Fruit fly (Drosophila melanogaster) whole organism, embryonic: ENCODE results near the gene CG3909.

Source experiments
- Antp ChIP-seq: fragments of 200-800 bp; sonication (Bioruptor generic); optimal IDR thresholded peaks from 3 replicates; lab custom pipeline; 2016; ENCODE audit warnings: missing biosample characterization, missing genetic modification characterization
- Atf6 ChIP-seq: fragments of 200-800 bp; sonication (Bioruptor generic); IDR thresholded peaks from 2 replicates; pipeline ENCODE4 v1.3.6; 2022; ENCODE audit warnings: missing biosample characterization, missing genetic modification characterization
- B-H2 ChIP-seq: fragments of 200-800 bp; sonication (Bioruptor generic); optimal IDR thresholded peaks from 2 replicates; lab custom pipeline; 2018; ENCODE audit warnings: missing biosample characterization, mild to moderate bottlenecking, missing genetic modification characterization
- Blimp-1 ChIP-seq: fragments of 200-800 bp; sonication (Bioruptor generic); optimal IDR thresholded peaks from 3 replicates; lab custom pipeline; 2018; ENCODE audit warnings: missing biosample characterization, missing genetic modification characterization, mild to moderate bottlenecking, moderate library complexity, missing genetic modification reagents
- CG10147 ChIP-seq: fragments of 200-800 bp; sonication (Bioruptor generic); optimal IDR thresholded peaks from 2 replicates; lab custom pipeline; 2019; ENCODE audit warnings: missing biosample characterization, mild to moderate bottlenecking, missing genetic modification characterization, moderate library complexity
- CG10654 ChIP-seq: fragments of 200-800 bp; sonication (Bioruptor generic); optimal IDR thresholded peaks from 2 replicates; lab custom pipeline; 2016; ENCODE audit warnings: missing biosample characterization, missing genetic modification characterization
- CG11398 ChIP-seq: fragments of 200-800 bp; sonication (Bioruptor generic); optimal IDR thresholded peaks from 2 replicates; lab custom pipeline; 2016; ENCODE audit warnings: missing biosample characterization, missing genetic modification characterization
- CG12769 ChIP-seq: fragments of 200-800 bp; sonication (Bioruptor generic); optimal IDR thresholded peaks from 2 replicates; lab custom pipeline; 2019; ENCODE audit warnings: missing biosample characterization, mild to moderate bottlenecking, missing genetic modification characterization, moderate library complexity
- CG13287 ChIP-seq: fragments of 200-800 bp; sonication (Bioruptor generic); IDR thresholded peaks from 2 replicates; pipeline ENCODE4 v1.3.6; 2022; ENCODE audit warnings: missing biosample characterization, missing genetic modification characterization; ENCODE audit not compliant: partially characterized antibody
- CG13775 ChIP-seq: fragments of 200-800 bp; sonication (Bioruptor generic); optimal IDR thresholded peaks from 3 replicates; lab custom pipeline; 2017; ENCODE audit warnings: missing biosample characterization, mild to moderate bottlenecking, missing genetic modification characterization
- CG15073 ChIP-seq: fragments of 200-800 bp; sonication (Bioruptor generic); optimal IDR thresholded peaks from 2 replicates; lab custom pipeline; 2016; ENCODE audit warnings: missing biosample characterization, missing genetic modification characterization
- CG15601 ChIP-seq: fragments of 200-800 bp; sonication (Bioruptor generic); optimal IDR thresholded peaks from 3 replicates; lab custom pipeline; 2019; ENCODE audit warnings: missing biosample characterization, mild to moderate bottlenecking, missing genetic modification characterization, moderate library complexity
- CG2678 ChIP-seq: fragments of 200-800 bp; sonication (Bioruptor generic); optimal IDR thresholded peaks from 3 replicates; lab custom pipeline; 2019; ENCODE audit warnings: missing biosample characterization, mild to moderate bottlenecking, missing genetic modification characterization, moderate library complexity
- CG31441 ChIP-seq: fragments of 200-800 bp; sonication (Bioruptor generic); IDR thresholded peaks from 2 replicates; pipeline ENCODE4 v1.3.6; 2022; ENCODE audit warnings: missing biosample characterization, missing genetic modification characterization
- CG4707 ChIP-seq: fragments of 200-800 bp; sonication (Bioruptor generic); optimal IDR thresholded peaks from 2 replicates; lab custom pipeline; 2018; ENCODE audit warnings: missing biosample characterization, mild to moderate bottlenecking, missing genetic modification characterization, moderate library complexity
- CG6654 ChIP-seq: fragments of 200-800 bp; sonication (Bioruptor generic); optimal IDR thresholded peaks from 2 replicates; lab custom pipeline; 2017; ENCODE audit warnings: missing biosample characterization, mild to moderate bottlenecking, missing genetic modification characterization
- CG6683 ChIP-seq: fragments of 200-800 bp; sonication (Bioruptor generic); optimal IDR thresholded peaks from 2 replicates; lab custom pipeline; 2017; ENCODE audit warnings: missing biosample characterization, mild to moderate bottlenecking, missing genetic modification characterization, missing genetic modification reagents
- CG6765 ChIP-seq: fragments of 200-800 bp; sonication (Bioruptor generic); optimal IDR thresholded peaks from 3 replicates; lab custom pipeline; 2017; ENCODE audit warnings: missing biosample characterization, mild to moderate bottlenecking, missing genetic modification characterization
- CG6791 ChIP-seq: fragments of 200-800 bp; sonication (Bioruptor generic); IDR thresholded peaks from 3 replicates; pipeline ENCODE4 v1.3.6; 2022; ENCODE audit warnings: missing biosample characterization, missing genetic modification characterization; ENCODE audit not compliant: partially characterized antibody
- CG7357 ChIP-seq: fragments of 200-800 bp; sonication (Bioruptor generic); IDR thresholded peaks from 3 replicates; pipeline ENCODE4 v1.3.6; 2022; ENCODE audit warnings: missing biosample characterization, missing genetic modification characterization
- CG9609 ChIP-seq: fragments of 200-800 bp; sonication (Bioruptor generic); optimal IDR thresholded peaks from 3 replicates; lab custom pipeline; 2016; ENCODE audit warnings: missing biosample characterization, missing genetic modification characterization
- CG9876 ChIP-seq: fragments of 200-800 bp; sonication (Bioruptor generic); optimal IDR thresholded peaks from 2 replicates; lab custom pipeline; 2016; ENCODE audit warnings: missing biosample characterization, missing genetic modification characterization
- Deaf1 ChIP-seq: fragments of 200-800 bp; optimal IDR thresholded peaks from 3 replicates; lab custom pipeline; 2019; ENCODE audit warnings: missing biosample characterization, mild to moderate bottlenecking, missing genetic modification characterization, moderate library complexity
- Eip74EF ChIP-seq, 2 experiments: fragments of 200-800 bp in 1 of 2; fragments of >200 bp in 1 of 2; sonication (Bioruptor generic) in 1 of 2; optimal IDR thresholded peaks; 2 replicates each; lab custom pipeline; 2017 to 2019; ENCODE audit warnings: missing biosample characterization in 2 of 2, missing genetic modification characterization in 2 of 2, mild to moderate bottlenecking in 1 of 2, moderate library complexity in 1 of 2
- Hmr ChIP-seq: fragments of 200-800 bp; sonication (Bioruptor generic); optimal IDR thresholded peaks from 3 replicates; lab custom pipeline; 2017; ENCODE audit warnings: mild to moderate bottlenecking, missing biosample characterization, missing genetic modification reagents, missing genetic modification characterization
- Hmx ChIP-seq: fragments of 200-800 bp; sonication (Bioruptor generic); optimal IDR thresholded peaks from 2 replicates; lab custom pipeline; 2016; ENCODE audit warnings: missing biosample characterization, missing genetic modification characterization
- Lpt ChIP-seq: fragments of >200 bp; optimal IDR thresholded peaks from 2 replicates; lab custom pipeline; 2018; ENCODE audit warnings: missing biosample characterization, missing genetic modification characterization
- Meics ChIP-seq: fragments of 200-800 bp; sonication (Bioruptor generic); optimal IDR thresholded peaks from 2 replicates; lab custom pipeline; 2017; ENCODE audit warnings: missing biosample characterization, mild to moderate bottlenecking, missing genetic modification characterization
- NK7.1 ChIP-seq: fragments of 200-800 bp; sonication (Bioruptor generic); optimal IDR thresholded peaks from 3 replicates; lab custom pipeline; 2016; ENCODE audit warnings: missing biosample characterization, missing genetic modification characterization
- Nf-YB ChIP-seq: fragments of 200-800 bp; sonication (Bioruptor generic); optimal IDR thresholded peaks from 3 replicates; lab custom pipeline; 2019; ENCODE audit warnings: missing biosample characterization, mild to moderate bottlenecking, missing genetic modification characterization, moderate library complexity
- Ssrp ChIP-seq: fragments of 200-800 bp; sonication (Bioruptor generic); optimal IDR thresholded peaks from 2 replicates; lab custom pipeline; 2018; ENCODE audit warnings: missing biosample characterization, mild to moderate bottlenecking, missing genetic modification characterization, moderate library complexity
- Xrp1 ChIP-seq: fragments of 200-800 bp; sonication (Bioruptor generic); IDR thresholded peaks from 2 replicates; pipeline ENCODE4 v1.3.6; 2022; ENCODE audit warnings: missing biosample characterization, missing genetic modification characterization
- al ChIP-seq: fragments of 200-800 bp; sonication (Bioruptor generic); IDR thresholded peaks from 2 replicates; pipeline ENCODE4 v1.3.6; 2022; ENCODE audit warnings: missing biosample characterization, missing genetic modification characterization
- amos ChIP-seq: fragments of 200-800 bp; sonication (Bioruptor generic); IDR thresholded peaks from 2 replicates; pipeline ENCODE4 v1.3.6; 2022; ENCODE audit warnings: missing biosample characterization, missing genetic modification characterization; ENCODE audit not compliant: partially characterized antibody
- bbx ChIP-seq: fragments of 200-800 bp; sonication (Bioruptor generic); IDR thresholded peaks from 2 replicates; pipeline ENCODE4 v1.3.6; 2022; ENCODE audit warnings: missing biosample characterization, missing genetic modification characterization; ENCODE audit not compliant: partially characterized antibody
- disco-r ChIP-seq: fragments of 200-800 bp; sonication (Bioruptor generic); optimal IDR thresholded peaks from 2 replicates; lab custom pipeline; 2016; ENCODE audit warnings: missing biosample characterization, missing genetic modification characterization
- esg ChIP-seq: fragments of 200-800 bp; sonication (Bioruptor generic); conservative IDR thresholded peaks from 2 replicates; pipeline ENCODE4 v1.3.6; 2022; ENCODE audit warnings: missing biosample characterization, missing genetic modification characterization
- jigr1 ChIP-seq: fragments of 200-800 bp; sonication (Bioruptor generic); IDR thresholded peaks from 3 replicates; pipeline ENCODE4 v1.3.6; 2022; ENCODE audit warnings: missing biosample characterization, missing genetic modification characterization
- klu ChIP-seq: fragments of 200-800 bp; sonication (Bioruptor generic); IDR thresholded peaks from 2 replicates; pipeline ENCODE4 v1.3.6; 2022; ENCODE audit warnings: missing biosample characterization, missing genetic modification characterization
- kni ChIP-seq: fragments of 200-800 bp; sonication (Bioruptor generic); optimal IDR thresholded peaks from 3 replicates; lab custom pipeline; 2017; ENCODE audit warnings: mild to moderate bottlenecking, missing biosample characterization, missing genetic modification reagents, missing genetic modification characterization
- lola ChIP-seq, 3 experiments: fragments of >200 bp in 2 of 3; fragments of 200-800 bp in 1 of 3; sonication (Bioruptor generic) in 1 of 3; optimal IDR thresholded peaks; 2 replicates each; lab custom pipeline; 2017 to 2019; ENCODE audit warnings: missing biosample characterization in 3 of 3, missing genetic modification characterization in 3 of 3, mild to moderate bottlenecking in 1 of 3, moderate library complexity in 1 of 3
- luna ChIP-seq: fragments of 200-800 bp; sonication (Bioruptor generic); optimal IDR thresholded peaks from 2 replicates; lab custom pipeline; 2016; ENCODE audit warnings: missing biosample characterization, missing genetic modification characterization
- mirr ChIP-seq: fragments of 200-800 bp; sonication (Bioruptor generic); optimal IDR thresholded peaks from 3 replicates; lab custom pipeline; 2018; ENCODE audit warnings: missing biosample characterization, mild to moderate bottlenecking, missing genetic modification characterization
- nau ChIP-seq: fragments of 200-800 bp; sonication (Bioruptor generic); optimal IDR thresholded peaks from 3 replicates; lab custom pipeline; 2017; ENCODE audit warnings: missing biosample characterization, mild to moderate bottlenecking, missing genetic modification characterization, missing genetic modification reagents
- otp ChIP-seq: fragments of 200-800 bp; sonication (Bioruptor generic); IDR thresholded peaks from 3 replicates; pipeline ENCODE4, ENCODE4 v1.3.6; 2022; ENCODE audit warnings: missing biosample characterization, missing genetic modification characterization
- ranshi ChIP-seq: fragments of 200-800 bp; sonication (Bioruptor generic); IDR thresholded peaks from 2 replicates; pipeline ENCODE4 v1.3.6; 2022; ENCODE audit warnings: missing biosample characterization, missing genetic modification characterization
- salm ChIP-seq: fragments of 200-800 bp; sonication (Bioruptor generic); optimal IDR thresholded peaks from 2 replicates; lab custom pipeline; 2018; ENCODE audit warnings: missing biosample characterization, mild to moderate bottlenecking, missing genetic modification characterization
- zfh2 ChIP-seq: fragments of 200-800 bp; sonication (Bioruptor generic); optimal IDR thresholded peaks from 2 replicates; lab custom pipeline; 2016; ENCODE audit warnings: missing biosample characterization, missing genetic modification characterization

The CG3909 gene

dm6 chr3R:10042664-10043372 lies at the start of gene CG3909, which contains the start of gene Mical (continued):
- peak; percentile 81 for TF ChIP-seq klu (GFP tag; lab: Robert Waterston, UW)
- TF ChIP-seq jigr1 (GFP tag; lab: Robert Waterston, UW) = peak; percentile 50; the same call in 2 of the 3 replicates
- peak; percentile 89 for TF ChIP-seq al (GFP tag; lab: Robert Waterston, UW)
- peak; percentile 61 for TF ChIP-seq salm (tag; lab: Kevin White, UChicago)
- TF ChIP-seq kni = no peak
- peak; percentile 75 for TF ChIP-seq CG10654 (GFP tag; lab: Kevin White, UChicago)
- no peak for TF ChIP-seq disco-r (GFP tag; lab: Kevin White, UChicago)
- TF ChIP-seq CG12769 (tag; lab: Kevin White, UChicago) = no peak
- TF ChIP-seq zfh2 (GFP tag; lab: Kevin White, UChicago) = peak; percentile 54
- peak; percentile 87 for TF ChIP-seq otp (GFP tag; lab: Robert Waterston, UW)
- TF ChIP-seq B-H2 = peak; percentile 74
- no peak for TF ChIP-seq CG11398 (GFP tag; lab: Kevin White, UChicago)
- peak; percentile 84 for TF ChIP-seq Meics (GFP tag; lab: Kevin White, UChicago)
- no peak for TF ChIP-seq CG9609 (GFP tag; lab: Kevin White, UChicago)
- peak; percentile 70 for TF ChIP-seq Nf-YB (GFP tag; lab: Kevin White, UChicago)
- TF ChIP-seq CG15073 (GFP tag; lab: Kevin White, UChicago) = no peak
- TF ChIP-seq CG2678 (tag; lab: Kevin White, UChicago) = peak; percentile 92
- peak; percentile 85 for TF ChIP-seq CG15601 (tag; lab: Kevin White, UChicago)
- TF ChIP-seq Lpt = no peak
- no peak for TF ChIP-seq mirr
- TF ChIP-seq nau (GFP tag; lab: Kevin White, UChicago) = peak; percentile 20
- TF ChIP-seq NK7.1 (GFP tag; lab: Kevin White, UChicago) = no peak
- peak; percentile 42; the same call in 1 of the 2 replicates for TF ChIP-seq amos
- TF ChIP-seq bbx (GFP tag; lab: Robert Waterston, UW) = peak; percentile 50; the same call in 1 of the 2 replicates
- peak; percentile 31 for TF ChIP-seq Antp
- TF ChIP-seq Hmx (GFP tag; lab: Kevin White, UChicago) = no peak
- TF ChIP-seq lola (GFP tag; optimal IDR thresholded peaks at IDR 0.05; lab: Kevin White, UChicago) = peak in 1 of 3 experiments; percentile 84
- TF ChIP-seq Hmr (GFP tag; lab: Kevin White, UChicago) = peak; percentile 87
- peak; percentile 86 for TF ChIP-seq esg (GFP tag; lab: Robert Waterston, UW)
- TF ChIP-seq CG10147 (GFP tag; lab: Kevin White, UChicago) = peak; percentile 65
- TF ChIP-seq CG6654 = no peak
- 0 out of 3 replicates have a peak, but pooled peaks have one; percentile 30 for TF ChIP-seq CG6791 (GFP tag; lab: Robert Waterston, UW)
- TF ChIP-seq Blimp-1 (GFP tag; lab: Kevin White, UChicago) = peak; percentile 72
- peak; percentile 89 for TF ChIP-seq Xrp1 (GFP tag; lab: Robert Waterston, UW)
- no peak for TF ChIP-seq luna (GFP tag; lab: Kevin White, UChicago)
- TF ChIP-seq CG6765 (GFP tag; lab: Kevin White, UChicago) = peak; percentile 73
- TF ChIP-seq Eip74EF (GFP tag; optimal IDR thresholded peaks at IDR 0.05; lab: Kevin White, UChicago) = peak in 1 of 2 experiments; percentile 66
- peak; percentile 91 for TF ChIP-seq ranshi
- TF ChIP-seq CG13287 (GFP tag; lab: Robert Waterston, UW) = peak; percentile 68
- peak; percentile 65 for TF ChIP-seq CG6683
- peak; percentile 92 for TF ChIP-seq CG31441 (GFP tag; lab: Robert Waterston, UW)
- peak; percentile 62; the same call in 2 of the 3 replicates for TF ChIP-seq CG7357 (GFP tag; lab: Robert Waterston, UW)
- TF ChIP-seq CG9876 (GFP tag; lab: Kevin White, UChicago) = no peak
- TF ChIP-seq CG4707 (GFP tag; lab: Kevin White, UChicago) = peak; percentile 59
- peak; percentile 83 for TF ChIP-seq Ssrp (tag; lab: Kevin White, UChicago)
- TF ChIP-seq Deaf1 = peak; percentile 84
- TF ChIP-seq Atf6 = peak; percentile 76
- peak; percentile 80 for TF ChIP-seq CG13775 (GFP tag; lab: Kevin White, UChicago)
